Fruit fly (Drosophila melanogaster): Measurements from ENCODE around the gene FoxP.

The FoxP gene

dm6 chr3R:9701897-9702296 is 28.8 kb downstream of the FoxP start:
- no peak for TF ChIP-seq OdsH (GFP tag; optimal IDR thresholded peaks at IDR 0.05)
- TF ChIP-seq psq (GFP tag; optimal IDR thresholded peaks at IDR 0.05): no peak
- no peak for TF ChIP-seq fru (GFP tag; optimal IDR thresholded peaks at IDR 0.05)
- TF ChIP-seq woc (GFP tag; optimal IDR thresholded peaks at IDR 0.05): no peak
- TF ChIP-seq pan (optimal IDR thresholded peaks at IDR 0.05): no peak
- no peak for TF ChIP-seq Rel (GFP tag; optimal IDR thresholded peaks at IDR 0.05)
- no peak for TF ChIP-seq Rel (tag; optimal IDR thresholded peaks at IDR 0.05)
- TF ChIP-seq GATAd (GFP tag; optimal IDR thresholded peaks at IDR 0.05): no peak
- TF ChIP-seq sage (GFP tag; optimal IDR thresholded peaks at IDR 0.05): peak; percentile 22
- no peak for TF ChIP-seq sv (GFP tag; optimal IDR thresholded peaks at IDR 0.05)
- TF ChIP-seq lola (GFP tag; optimal IDR thresholded peaks at IDR 0.05): no peak
- TF ChIP-seq Dfd (GFP tag; optimal IDR thresholded peaks at IDR 0.05): no peak
- peak; percentile 23 for TF ChIP-seq rgr (GFP tag; optimal IDR thresholded peaks at IDR 0.05)
- no peak for TF ChIP-seq CG9705 (GFP tag; optimal IDR thresholded peaks at IDR 0.05)
- no peak for TF ChIP-seq foxo (GFP tag; optimal IDR thresholded peaks at IDR 0.05)
- no peak for TF ChIP-seq HLH106 (tag; optimal IDR thresholded peaks at IDR 0.05)
- no peak for TF ChIP-seq Myc (optimal IDR thresholded peaks at IDR 0.05)
- TF ChIP-seq Hnf4 (GFP tag; optimal IDR thresholded peaks at IDR 0.05): no peak

dm6 chr3R:9701148-9701703 is 29.4 kb downstream of the FoxP start:
- TF ChIP-seq dl (GFP tag; optimal IDR thresholded peaks at IDR 0.05; ENCODE audit: insufficient read depth in 1 of 2, partially characterized antibody in 2 of 2) (no peak), GATAd (GFP tag; optimal IDR thresholded peaks at IDR 0.05) (no peak), jim (GFP tag; optimal IDR thresholded peaks at IDR 0.05) (no peak), rgr (GFP tag; optimal IDR thresholded peaks at IDR 0.05) (peak; percentile 62), OdsH (GFP tag; optimal IDR thresholded peaks at IDR 0.05) (peak; percentile 56), Sp1 (GFP tag; optimal IDR thresholded peaks at IDR 0.05) (peak; percentile 5), Hr83 (GFP tag; optimal IDR thresholded peaks at IDR 0.05; ENCODE audit: poor library complexity, severe bottlenecking) (peak; percentile 23), h (GFP tag; optimal IDR thresholded peaks at IDR 0.05) (peak; percentile 42), Jra (GFP tag; optimal IDR thresholded peaks at IDR 0.05) (peak; percentile 1), dmrt93B (GFP tag; optimal IDR thresholded peaks at IDR 0.05) (peak; percentile 3), HLH106 (tag; optimal IDR thresholded peaks at IDR 0.05) (peak; percentile 22), br (GFP tag; optimal IDR thresholded peaks at IDR 0.05) (no peak), dsf (GFP tag; optimal IDR thresholded peaks at IDR 0.05; ENCODE audit: borderline replicate concordance) (no peak), fru (GFP tag; optimal IDR thresholded peaks at IDR 0.05) (no peak), Dfd (GFP tag; optimal IDR thresholded peaks at IDR 0.05) (no peak), ey (GFP tag; optimal IDR thresholded peaks at IDR 0.05) (no peak), tai (GFP tag; optimal IDR thresholded peaks at IDR 0.05) (no peak), foxo (GFP tag; optimal IDR thresholded peaks at IDR 0.05) (peak in 1 of 2 experiments; percentile 7)

DNA sequence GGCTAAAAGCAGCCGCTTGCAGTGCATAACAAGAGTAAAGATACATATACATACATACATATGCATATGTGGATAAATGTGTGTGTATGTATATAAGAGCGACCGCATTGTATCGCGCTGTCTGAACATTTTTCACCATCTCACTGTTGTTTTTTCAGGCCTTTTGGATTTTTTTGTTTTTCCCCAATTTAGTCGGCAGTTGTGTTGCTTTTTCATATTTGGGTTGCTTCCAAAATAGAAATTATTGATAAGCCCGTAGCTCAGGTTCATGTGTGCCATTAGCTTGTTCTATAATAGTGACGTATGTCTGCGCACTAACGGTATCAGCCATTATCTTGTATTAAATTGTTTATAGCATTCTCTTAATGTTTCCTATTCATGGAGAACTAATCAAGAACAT is 30.2 kb downstream of the FoxP start:
- TF ChIP-seq Rel (GFP tag; optimal IDR thresholded peaks at IDR 0.05) (no peak), Rel (tag; optimal IDR thresholded peaks at IDR 0.05) (peak; percentile 96), rgr (GFP tag; optimal IDR thresholded peaks at IDR 0.05) (no peak)

dm6 chr3R:9694999-9695398 is 35.7 kb downstream of the FoxP start:
- TF ChIP-seq fru (GFP tag; optimal IDR thresholded peaks at IDR 0.05) (no peak), ey (GFP tag; optimal IDR thresholded peaks at IDR 0.05) (no peak), dsf (GFP tag; optimal IDR thresholded peaks at IDR 0.05; ENCODE audit: borderline replicate concordance) (no peak), Jra (GFP tag; optimal IDR thresholded peaks at IDR 0.05) (no peak), Abd-B (GFP tag; optimal IDR thresholded peaks at IDR 0.05) (no peak), Dif (GFP tag; optimal IDR thresholded peaks at IDR 0.05; ENCODE audit: partially characterized antibody) (no peak), tai (GFP tag; optimal IDR thresholded peaks at IDR 0.05) (no peak), h (GFP tag; optimal IDR thresholded peaks at IDR 0.05) (no peak), sv (GFP tag; optimal IDR thresholded peaks at IDR 0.05) (no peak), OdsH (GFP tag; optimal IDR thresholded peaks at IDR 0.05) (no peak), CrebA (GFP tag; optimal IDR thresholded peaks at IDR 0.05; ENCODE audit: borderline replicate concordance) (no peak), usp (GFP tag; optimal IDR thresholded peaks at IDR 0.05) (no peak), lola (GFP tag; optimal IDR thresholded peaks at IDR 0.05) (no peak), Hr83 (GFP tag; optimal IDR thresholded peaks at IDR 0.05; ENCODE audit: poor library complexity, severe bottlenecking) (no peak), CG9705 (GFP tag; optimal IDR thresholded peaks at IDR 0.05) (no peak)

Measured in whole organism, wandering third instar larva.